Worm (Caenorhabditis elegans) whole organism, young adult: Measurements from ENCODE around the gene nhr-137.

Source experiments
- ceh-79 ChIP-seq: sonication (generic microtip); optimal IDR thresholded peaks from 2 replicates; lab custom pipeline; 2017; ENCODE audit warnings: mild to moderate bottlenecking, missing genetic modification characterization, missing compliant biosample characterization
- snpc-4 ChIP-seq, 5 experiments: fragments of 150-350 bp in 1 of 5; sonication (generic microtip) in 4 of 5; optimal IDR thresholded peaks; 2 replicates each; lab custom pipeline; 2014 to 2018; ENCODE audit warnings: missing genetic modification characterization in 5 of 5, missing biosample characterization in 3 of 5, antibody characterized with exemption in 2 of 5, mild to moderate bottlenecking in 2 of 5, missing compliant biosample characterization in 2 of 5, missing genotype in 2 of 5, moderate library complexity in 2 of 5, missing genetic modification reagents in 1 of 5

- TF ChIP-seq ceh-79 (tag; lab: Kevin White, UChicago) = no peak
- TF ChIP-seq snpc-4 (GFP tag; optimal IDR thresholded peaks at IDR 0.05; lab: Kevin White, UChicago) = no peak
- TF ChIP-seq snpc-4 (tag; optimal IDR thresholded peaks at IDR 0.05; lab: Kevin White, UChicago) = no peak
These were observed 3.7 kb upstream of the nhr-137 start, which contains the start of gene col-172 for ce11 chrX:6672519-6672918.
